Worm (Caenorhabditis elegans) whole organism, young adult: Measurements from ENCODE around the gene prdm-14.

ENCODE experiments used
- B0019.2 ChIP-seq: fragments of 200-800 bp; sonication (Bioruptor generic); conservative IDR thresholded peaks from 2 replicates; pipeline ENCODE4 v1.3.6; 2022; ENCODE audit warnings: missing genetic modification reagents, missing genetic modification characterization, missing compliant biosample characterization
- B0035.1 ChIP-seq: sonication (generic microtip); optimal IDR thresholded peaks from 2 replicates; lab custom pipeline; 2016; ENCODE audit warnings: missing genetic modification characterization, mild to moderate bottlenecking, missing compliant biosample characterization, missing genotype, missing genetic modification reagents
- B0261.1 ChIP-seq: sonication (generic microtip); optimal IDR thresholded peaks from 2 replicates; lab custom pipeline; 2016; ENCODE audit warnings: mild to moderate bottlenecking, missing genetic modification characterization, moderate library complexity, missing compliant biosample characterization
- F10E7.11 ChIP-seq: sonication (generic microtip); optimal IDR thresholded peaks from 2 replicates; lab custom pipeline; 2017; ENCODE audit warnings: mild to moderate bottlenecking, missing genetic modification characterization, moderate library complexity, missing compliant biosample characterization
- F33H1.4 ChIP-seq: fragments of 200-800 bp; sonication (Bioruptor generic); IDR thresholded peaks from 2 replicates; pipeline ENCODE4 v1.3.6; 2022; ENCODE audit warnings: missing genetic modification reagents, missing genetic modification characterization, missing compliant biosample characterization
- F37B4.10 ChIP-seq: fragments of 200-800 bp; sonication (Bioruptor generic); IDR thresholded peaks from 2 replicates; pipeline ENCODE4 v1.3.6; 2022; ENCODE audit warnings: missing genetic modification characterization, missing compliant biosample characterization
- F55B11.4 ChIP-seq: sonication (generic microtip); optimal IDR thresholded peaks from 2 replicates; lab custom pipeline; 2016; ENCODE audit warnings: missing compliant biosample characterization, missing genetic modification characterization, borderline replicate concordance; ENCODE audit not compliant: insufficient read depth
- K12H6.12 ChIP-seq: fragments of 200-800 bp; sonication (Bioruptor generic); optimal IDR thresholded peaks from 2 replicates; lab custom pipeline; 2018; ENCODE audit warnings: mild to moderate bottlenecking, missing genetic modification characterization, missing compliant biosample characterization
- Y53F4B.3 ChIP-seq: fragments of 200-800 bp; sonication (Bioruptor generic); IDR thresholded peaks from 2 replicates; pipeline ENCODE4 v1.3.6; 2022; ENCODE audit warnings: missing genetic modification reagents, missing genetic modification characterization, missing compliant biosample characterization
- ZK185.1 ChIP-seq: sonication (generic microtip); optimal IDR thresholded peaks from 2 replicates; lab custom pipeline; 2016; ENCODE audit warnings: mild to moderate bottlenecking, missing genetic modification characterization, missing compliant biosample characterization; ENCODE audit not compliant: poor library complexity, severe bottlenecking
- ama-1 ChIP-seq, 3 experiments: fragments of 150-350 bp in 1 of 3; sonication (generic microtip) in 2 of 3; optimal IDR thresholded peaks; 2 replicates each; lab custom pipeline; 2014 to 2018; ENCODE audit warnings: missing biosample characterization in 2 of 3, missing genetic modification characterization in 2 of 3, missing genetic modification reagents in 2 of 3
- atf-7 ChIP-seq: sonication (generic microtip); optimal IDR thresholded peaks from 2 replicates; lab custom pipeline; 2017; ENCODE audit warnings: mild to moderate bottlenecking, missing genetic modification characterization, missing compliant biosample characterization
- attf-3 ChIP-seq: fragments of 200-800 bp; sonication (Bioruptor generic); conservative IDR thresholded peaks from 2 replicates; pipeline ENCODE4 v1.3.6; 2022; ENCODE audit warnings: missing genetic modification reagents, missing genetic modification characterization, missing compliant biosample characterization
- ccch-3 ChIP-seq: fragments of 200-800 bp; sonication (Bioruptor generic); optimal IDR thresholded peaks from 2 replicates; lab custom pipeline; 2018; ENCODE audit warnings: mild to moderate bottlenecking, missing genetic modification characterization, missing compliant biosample characterization
- ceh-27 ChIP-seq: fragments of 200-800 bp; sonication (Bioruptor generic); optimal IDR thresholded peaks from 2 replicates; lab custom pipeline; 2018; ENCODE audit warnings: mild to moderate bottlenecking, missing genetic modification characterization, moderate library complexity, missing compliant biosample characterization
- ceh-40 ChIP-seq: fragments of 200-800 bp; sonication (Bioruptor generic); IDR thresholded peaks from 2 replicates; pipeline ENCODE4 v1.3.6; 2022; ENCODE audit warnings: missing genetic modification characterization, missing compliant biosample characterization
- ceh-58 ChIP-seq: fragments of 200-800 bp; sonication (Bioruptor generic); IDR thresholded peaks from 2 replicates; pipeline ENCODE4 v1.3.6; 2022; ENCODE audit warnings: missing genetic modification characterization, missing compliant biosample characterization
- die-1 ChIP-seq: sonication (generic microtip); optimal IDR thresholded peaks from 2 replicates; lab custom pipeline; 2016; ENCODE audit warnings: missing genotype, mild to moderate bottlenecking, missing genetic modification characterization, missing compliant biosample characterization
- ekl-4 ChIP-seq: fragments of 200-800 bp; sonication (Bioruptor generic); IDR thresholded peaks from 2 replicates; pipeline ENCODE4 v1.3.6; 2022; ENCODE audit warnings: missing genetic modification reagents, missing genetic modification characterization, missing compliant biosample characterization
- hlh-26 ChIP-seq: fragments of 200-800 bp; sonication (Bioruptor generic); conservative IDR thresholded peaks from 2 replicates; pipeline ENCODE4 v1.3.6; 2022; ENCODE audit warnings: missing genetic modification reagents, missing genetic modification characterization, missing compliant biosample characterization
- hsf-1 ChIP-seq: fragments of 200-800 bp; sonication (Bioruptor generic); IDR thresholded peaks from 2 replicates; pipeline ENCODE4 v1.3.6; 2022; ENCODE audit warnings: missing genetic modification reagents, missing genetic modification characterization, missing compliant biosample characterization
- lag-1 ChIP-seq: fragments of 200-800 bp; sonication (Bioruptor generic); IDR thresholded peaks from 2 replicates; pipeline ENCODE4 v1.3.6; 2022; ENCODE audit warnings: missing genetic modification reagents, missing genetic modification characterization, missing compliant biosample characterization
- let-607 ChIP-seq, 2 experiments: fragments of 200-800 bp in 1 of 2; sonication (Bioruptor generic) in 1 of 2; sonication (generic microtip) in 1 of 2; optimal IDR thresholded peaks; 2 replicates each; lab custom pipeline; 2016 to 2018; ENCODE audit warnings: mild to moderate bottlenecking in 2 of 2, missing compliant biosample characterization in 2 of 2, missing genetic modification characterization in 2 of 2, moderate library complexity in 2 of 2, missing genotype in 1 of 2
- lin-40 ChIP-seq: sonication (generic microtip); optimal IDR thresholded peaks from 2 replicates; lab custom pipeline; 2016; ENCODE audit warnings: missing genetic modification characterization, mild to moderate bottlenecking, missing compliant biosample characterization, missing genotype, missing genetic modification reagents
- lsy-27 ChIP-seq: sonication (generic microtip); optimal IDR thresholded peaks from 2 replicates; lab custom pipeline; 2017; ENCODE audit warnings: missing genetic modification characterization, mild to moderate bottlenecking, missing compliant biosample characterization, antibody characterized with exemption, missing genotype, borderline replicate concordance; ENCODE audit not compliant: insufficient read depth
- madf-6 ChIP-seq: fragments of 200-800 bp; sonication (Bioruptor generic); IDR thresholded peaks from 2 replicates; pipeline ENCODE4 v1.3.6; 2022; ENCODE audit warnings: missing genetic modification reagents, missing genetic modification characterization, missing compliant biosample characterization
- madf-8 ChIP-seq: fragments of 200-800 bp; sonication (Bioruptor generic); conservative IDR thresholded peaks from 2 replicates; pipeline ENCODE4 v1.3.6; 2022; ENCODE audit warnings: missing genetic modification reagents, missing genetic modification characterization, missing compliant biosample characterization
- mcd-1 ChIP-seq: fragments of 200-800 bp; sonication (Bioruptor generic); IDR thresholded peaks from 2 replicates; pipeline ENCODE4 v1.3.6; 2022; ENCODE audit warnings: missing genetic modification reagents, missing genetic modification characterization, missing compliant biosample characterization
- nfya-1 ChIP-seq: sonication (generic microtip); optimal IDR thresholded peaks from 2 replicates; lab custom pipeline; 2017; ENCODE audit warnings: antibody characterized with exemption, missing compliant biosample characterization, missing genetic modification characterization, borderline replicate concordance; ENCODE audit not compliant: insufficient read depth
- nfyb-1 ChIP-seq: fragments of 200-800 bp; sonication (Bioruptor generic); IDR thresholded peaks from 2 replicates; pipeline ENCODE4 v1.3.6; 2022; ENCODE audit warnings: missing genetic modification reagents, missing genetic modification characterization, missing compliant biosample characterization
- nhr-90 ChIP-seq: sonication (generic microtip); optimal IDR thresholded peaks from 2 replicates; lab custom pipeline; 2016; ENCODE audit warnings: missing genotype, mild to moderate bottlenecking, missing genetic modification characterization, missing compliant biosample characterization
- rcor-1 ChIP-seq: fragments of 200-800 bp; sonication (Bioruptor generic); IDR thresholded peaks from 2 replicates; pipeline ENCODE4 v1.3.6; 2022; ENCODE audit warnings: missing genetic modification reagents, missing genetic modification characterization, missing compliant biosample characterization
- sea-2 ChIP-seq: fragments of 200-800 bp; sonication (Bioruptor generic); IDR thresholded peaks from 2 replicates; pipeline ENCODE4 v1.3.6; 2022; ENCODE audit warnings: missing genetic modification characterization, missing compliant biosample characterization
- somi-1 ChIP-seq: fragments of 200-800 bp; sonication (Bioruptor generic); optimal IDR thresholded peaks from 2 replicates; lab custom pipeline; 2018; ENCODE audit warnings: mild to moderate bottlenecking, missing genetic modification characterization, missing compliant biosample characterization
- tbp1 ChIP-seq: fragments of 200-800 bp; sonication (Bioruptor generic); optimal IDR thresholded peaks from 2 replicates; lab custom pipeline; 2018; ENCODE audit warnings: mild to moderate bottlenecking, missing genetic modification characterization, missing compliant biosample characterization
- zfh-2 ChIP-seq: fragments of 200-800 bp; sonication (Bioruptor generic); conservative IDR thresholded peaks from 2 replicates; pipeline ENCODE4 v1.3.6; 2022; ENCODE audit warnings: missing genetic modification reagents, missing genetic modification characterization, missing compliant biosample characterization
- ztf-22 ChIP-seq: fragments of 200-800 bp; sonication (Bioruptor generic); optimal IDR thresholded peaks from 2 replicates; lab custom pipeline; 2018; ENCODE audit warnings: mild to moderate bottlenecking, missing genetic modification characterization, moderate library complexity, missing compliant biosample characterization
- ztf-25 ChIP-seq: fragments of 200-800 bp; sonication (Bioruptor generic); IDR thresholded peaks from 2 replicates; pipeline ENCODE4 v1.3.6; 2022; ENCODE audit warnings: missing genetic modification reagents, missing genetic modification characterization, missing compliant biosample characterization

The prdm-14 gene

ce11 chrX:9007931-9008330, 38.1 kb upstream of the prdm-14 start:
- peak; percentile 91 for TF ChIP-seq hsf-1 (GFP tag; lab: Robert Waterston, UW)

DNA sequence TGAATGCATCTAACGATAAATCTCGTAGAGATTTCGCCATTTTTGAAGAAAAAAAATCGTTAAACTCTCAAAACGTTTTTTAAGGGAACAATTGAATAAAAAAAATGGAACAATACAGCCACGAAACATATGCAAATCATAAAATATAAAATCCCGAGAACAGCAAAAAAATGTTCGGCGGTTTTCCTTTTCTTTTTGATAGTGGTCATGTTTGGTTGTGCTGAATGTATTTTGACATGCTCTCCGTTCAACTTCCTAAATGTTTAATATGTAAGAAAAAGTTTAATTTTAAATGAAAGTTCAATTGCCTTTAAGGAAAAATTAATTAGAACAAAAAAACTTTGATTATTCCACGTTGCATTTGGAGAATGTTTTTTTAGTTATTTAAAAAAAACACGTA, 35.6 kb upstream of the prdm-14 start, which contains the start of gene C24A3.9:
C24A3.9 (minus strand) TSS at position 101 of the 400 bp plus-strand sequence.
- TF ChIP-seq B0019.2 (no peak), sea-2 (GFP tag; lab: Robert Waterston, UW) (no peak)

- no peak for TF ChIP-seq F10E7.11 (tag; lab: Kevin White, UChicago)
- no peak for TF ChIP-seq ceh-40 (GFP tag; lab: Robert Waterston, UW)
- TF ChIP-seq madf-8 = no peak
- TF ChIP-seq lin-40 = no peak
- TF ChIP-seq madf-6 (GFP tag; lab: Robert Waterston, UW) = no peak
- TF ChIP-seq ztf-25 (GFP tag; lab: Robert Waterston, UW) = no peak
- TF ChIP-seq let-607 (tag; optimal IDR thresholded peaks at IDR 0.05; lab: Kevin White, UChicago) = no peak
- TF ChIP-seq ztf-22 (GFP tag; lab: Kevin White, UChicago) = no peak
- TF ChIP-seq die-1 (tag; lab: Kevin White, UChicago) = no peak
- no peak for TF ChIP-seq B0035.1 (tag; lab: Kevin White, UChicago)
- no peak for TF ChIP-seq atf-7 (tag; lab: Kevin White, UChicago)
- no peak for TF ChIP-seq lsy-27 (tag; lab: Kevin White, UChicago)
- no peak for TF ChIP-seq zfh-2
- TF ChIP-seq ccch-3 (GFP tag; lab: Kevin White, UChicago) = no peak
- TF ChIP-seq ceh-58 (GFP tag; lab: Robert Waterston, UW) = no peak
- TF ChIP-seq hsf-1 (GFP tag; lab: Robert Waterston, UW) = no peak
- TF ChIP-seq K12H6.12 (tag; lab: Kevin White, UChicago) = no peak
- TF ChIP-seq lag-1 = no peak
- TF ChIP-seq attf-3 (GFP tag; lab: Robert Waterston, UW) = no peak
Observed at ce11 chrX:9011471-9011870, 34.5 kb upstream of the prdm-14 start.

- TF ChIP-seq lsy-27 (tag; lab: Kevin White, UChicago) (no peak), Y53F4B.3 (GFP tag; lab: Robert Waterston, UW) (no peak), rcor-1 (GFP tag; lab: Robert Waterston, UW) (no peak), somi-1 (no peak), mcd-1 (no peak), tbp1 (no peak), ama-1 (optimal IDR thresholded peaks at IDR 0.05; lab: Kevin White, UChicago) (no peak), ama-1 (GFP tag; optimal IDR thresholded peaks at IDR 0.05; lab: Kevin White, UChicago) (no peak), B0261.1 (tag; lab: Kevin White, UChicago) (no peak), nfya-1 (tag; lab: Kevin White, UChicago) (no peak), ekl-4 (no peak), B0019.2 (no peak), F33H1.4 (GFP tag; lab: Robert Waterston, UW) (no peak), hlh-26 (GFP tag; lab: Robert Waterston, UW) (no peak), attf-3 (GFP tag; lab: Robert Waterston, UW) (no peak), ZK185.1 (tag; lab: Kevin White, UChicago) (no peak), ceh-27 (GFP tag; lab: Kevin White, UChicago) (no peak), F55B11.4 (tag; lab: Kevin White, UChicago) (no peak), F37B4.10 (no peak), nhr-90 (tag; lab: Kevin White, UChicago) (no peak), nfyb-1 (GFP tag; lab: Robert Waterston, UW) (no peak)
Observed at ce11 chrX:9014451-9014850, 31.6 kb upstream of the prdm-14 start.
